Fruit fly (Drosophila melanogaster): ENCODE measurements around the gene sd.

The sd gene

dm6 chrX:15868781-15869180 is 64.6 kb downstream of the sd start:
- TF ChIP-seq Drgx (GFP tag; IDR thresholded peaks at IDR 0.05) (no peak), emc (GFP tag; optimal IDR thresholded peaks at IDR 0.05) (no peak), slp2 (GFP tag; optimal IDR thresholded peaks at IDR 0.05) (no peak), Hr39 (optimal IDR thresholded peaks at IDR 0.05) (no peak), CG3407 (GFP tag; optimal IDR thresholded peaks at IDR 0.05) (no peak), CG34422 (GFP tag; IDR thresholded peaks at IDR 0.05) (no peak), chinmo (GFP tag; IDR thresholded peaks at IDR 0.05; ENCODE audit: partially characterized antibody) (no peak), CG1024 (GFP tag; IDR thresholded peaks at IDR 0.05) (no peak), CG31365 (tag; optimal IDR thresholded peaks at IDR 0.05) (no peak), CG13894 (tag; optimal IDR thresholded peaks at IDR 0.05) (no peak), hb (GFP tag; IDR thresholded peaks at IDR 0.05; ENCODE audit: partially characterized antibody) (0 out of 3 replicates have a peak, but pooled peaks have one; percentile 42), p53 (GFP tag; optimal IDR thresholded peaks at IDR 0.05) (no peak), Med (GFP tag) (peak; percentile 62), dmrt11E (tag; optimal IDR thresholded peaks at IDR 0.05) (no peak), Ets65A (GFP tag) (peak; percentile 79), MBD-R2 (GFP tag; IDR thresholded peaks at IDR 0.05) (no peak), CG1602 (GFP tag; optimal IDR thresholded peaks at IDR 0.05) (no peak), gcm (GFP tag; optimal IDR thresholded peaks at IDR 0.05) (no peak)

- TF ChIP-seq E2f2 (GFP tag; IDR thresholded peaks at IDR 0.05) (peak; percentile 65), Rfx (GFP tag; IDR thresholded peaks at IDR 0.05) (0 out of 2 replicates have a peak, but pooled peaks have one; percentile 17), lola (GFP tag; optimal IDR thresholded peaks at IDR 0.05) (no peak), CG17361 (GFP tag; IDR thresholded peaks at IDR 0.05) (peak; percentile 38; the same call in 1 of the 3 replicates), CG4360 (GFP tag; IDR thresholded peaks at IDR 0.05) (no peak), luna (GFP tag; optimal IDR thresholded peaks at IDR 0.05) (no peak), BEAF-32 (GFP tag; optimal IDR thresholded peaks at IDR 0.05) (peak; percentile 91), Scr (GFP tag; IDR thresholded peaks at IDR 0.05; ENCODE audit: partially characterized antibody) (peak; percentile 93), ato (GFP tag; IDR thresholded peaks at IDR 0.05; ENCODE audit: partially characterized antibody) (peak; percentile 91), Myb (GFP tag; optimal IDR thresholded peaks at IDR 0.05) (peak; percentile 51), CG18262 (tag; optimal IDR thresholded peaks at IDR 0.05) (no peak), kah (GFP tag; optimal IDR thresholded peaks at IDR 0.05) (no peak), zfh1 (GFP tag; IDR thresholded peaks at IDR 0.05) (no peak), mld (GFP tag; IDR thresholded peaks at IDR 0.05; ENCODE audit: partially characterized antibody) (peak; percentile 62; the same call in 1 of the 3 replicates), CG16813 (GFP tag; IDR thresholded peaks at IDR 0.05; ENCODE audit: partially characterized antibody) (peak; percentile 93), CG15601 (tag; optimal IDR thresholded peaks at IDR 0.05) (peak; percentile 16), MBD-R2 (GFP tag; IDR thresholded peaks at IDR 0.05) (0 out of 2 replicates have a peak, but pooled peaks have one; percentile 20), CG9797 (GFP tag; optimal IDR thresholded peaks at IDR 0.05) (peak; percentile 63), dpn (GFP tag; optimal IDR thresholded peaks at IDR 0.05) (no peak), CG33557 (GFP tag; optimal IDR thresholded peaks at IDR 0.05) (no peak), CG17802 (tag; optimal IDR thresholded peaks at IDR 0.05) (peak; percentile 31), ac (GFP tag; optimal IDR thresholded peaks at IDR 0.05) (no peak), CG4617 (GFP tag; optimal IDR thresholded peaks at IDR 0.05; ENCODE audit: borderline replicate concordance) (peak; percentile 26), CG2116 (GFP tag; optimal IDR thresholded peaks at IDR 0.05) (peak; percentile 96), hbn (GFP tag; IDR thresholded peaks at IDR 0.05; ENCODE audit: partially characterized antibody) (peak; percentile 83), Stat92E (GFP tag; optimal IDR thresholded peaks at IDR 0.05) (no peak), nerfin-1 (tag; optimal IDR thresholded peaks at IDR 0.05) (peak; percentile 56), Med (GFP tag) (peak; percentile 66), CG10147 (GFP tag; optimal IDR thresholded peaks at IDR 0.05) (peak; percentile 4), CG14860 (GFP tag; IDR thresholded peaks at IDR 0.05; ENCODE audit: partially characterized antibody) (peak; percentile 93), cwo (GFP tag; optimal IDR thresholded peaks at IDR 0.05) (no peak), chinmo (GFP tag; IDR thresholded peaks at IDR 0.05; ENCODE audit: partially characterized antibody) (0 out of 4 replicates have a peak, but pooled peaks have one; percentile 59), Fer1 (GFP tag; optimal IDR thresholded peaks at IDR 0.05) (no peak), usp (GFP tag; optimal IDR thresholded peaks at IDR 0.05) (no peak)
Observed at dm6 chrX:15869843-15870242, 65.7 kb downstream of the sd start, which contains the start of gene CG16952. TSS of gene CG16952 (plus strand) at chrX:15870183.
